Worm (Caenorhabditis elegans) whole organism, L3 larva: ENCODE data around the gene F23F1.6.

Experiments used
- R02D3.7 ChIP-seq: fragments of 150-350 bp; optimal IDR thresholded peaks from 2 replicates; lab custom pipeline; 2014; ENCODE audit warnings: missing biosample characterization, missing genetic modification characterization
- ama-1 ChIP-seq: fragments of 150-350 bp; optimal IDR thresholded peaks from 2 replicates; lab custom pipeline; 2018
- ceh-16 ChIP-seq: sonication (generic microtip); optimal IDR thresholded peaks from 2 replicates; lab custom pipeline; 2017; ENCODE audit warnings: missing biosample characterization, missing genetic modification characterization
- ceh-28 ChIP-seq: fragments of 150-350 bp; optimal IDR thresholded peaks from 2 replicates; lab custom pipeline; 2014; ENCODE audit warnings: missing biosample characterization, missing genetic modification reagents, missing genetic modification characterization
- daf-12 ChIP-seq: fragments of 150-350 bp; optimal IDR thresholded peaks from 2 replicates; lab custom pipeline; 2014; ENCODE audit warnings: missing biosample characterization, missing genetic modification reagents, missing genetic modification characterization
- egl-5 ChIP-seq: fragments of 150-350 bp; optimal IDR thresholded peaks from 2 replicates; lab custom pipeline; 2017; ENCODE audit warnings: missing biosample characterization, missing genetic modification reagents, missing genetic modification characterization, inconsistent platforms
- elt-2 ChIP-seq: sonication (generic microtip); optimal IDR thresholded peaks from 2 replicates; lab custom pipeline; 2016; ENCODE audit warnings: missing genetic modification reagents, mild to moderate bottlenecking, missing genetic modification characterization, missing compliant biosample characterization
- eor-1 ChIP-seq, 2 experiments: fragments of 150-350 bp; optimal IDR thresholded peaks; 2 replicates each; lab custom pipeline; 2014 to 2018; ENCODE audit warnings: missing biosample characterization in 2 of 2, missing genetic modification characterization in 2 of 2
- fkh-2 ChIP-seq: fragments of 150-350 bp; optimal IDR thresholded peaks from 2 replicates; lab custom pipeline; 2014; ENCODE audit warnings: missing biosample characterization, missing genetic modification reagents, missing genetic modification characterization
- fos-1 ChIP-seq: fragments of 150-350 bp; optimal IDR thresholded peaks from 2 replicates; lab custom pipeline; 2014; ENCODE audit warnings: missing biosample characterization, missing genetic modification characterization
- hmg-11 ChIP-seq: sonication (generic microtip); optimal IDR thresholded peaks from 2 replicates; lab custom pipeline; 2016; ENCODE audit warnings: missing genetic modification characterization, missing compliant biosample characterization
- jun-1 ChIP-seq: fragments of 150-350 bp; optimal IDR thresholded peaks from 2 replicates; lab custom pipeline; 2014; ENCODE audit warnings: missing biosample characterization, missing genetic modification reagents, missing genetic modification characterization
- lin-15B ChIP-seq: fragments of 150-350 bp; optimal IDR thresholded peaks from 2 replicates; lab custom pipeline; 2014; ENCODE audit warnings: missing biosample characterization, missing genetic modification characterization
- lin-39 ChIP-seq: fragments of 150-350 bp; optimal IDR thresholded peaks from 2 replicates; lab custom pipeline; 2018; ENCODE audit warnings: missing biosample characterization, missing genetic modification reagents, missing genetic modification characterization
- lsy-12 ChIP-seq: sonication (generic microtip); optimal IDR thresholded peaks from 2 replicates; lab custom pipeline; 2016; ENCODE audit warnings: mild to moderate bottlenecking, missing genetic modification characterization, missing compliant biosample characterization
- mdl-1 ChIP-seq: fragments of 150-350 bp; optimal IDR thresholded peaks from 2 replicates; lab custom pipeline; 2014; ENCODE audit warnings: missing biosample characterization, missing genetic modification characterization
- mml-1 ChIP-seq: fragments of 150-350 bp; sonication (generic microtip); optimal IDR thresholded peaks from 3 replicates; lab custom pipeline; 2014; ENCODE audit warnings: missing biosample characterization, missing genetic modification characterization
- nfya-1 ChIP-seq: sonication (generic microtip); optimal IDR thresholded peaks from 2 replicates; lab custom pipeline; 2017; ENCODE audit warnings: missing genetic modification characterization, mild to moderate bottlenecking, missing compliant biosample characterization, antibody characterized with exemption, moderate library complexity; ENCODE audit not compliant: insufficient read depth
- nhr-11 ChIP-seq: fragments of 150-350 bp; optimal IDR thresholded peaks from 2 replicates; lab custom pipeline; 2014; ENCODE audit warnings: missing biosample characterization, missing genetic modification characterization
- nhr-12 ChIP-seq: fragments of 150-350 bp; optimal IDR thresholded peaks from 2 replicates; lab custom pipeline; 2014; ENCODE audit warnings: missing biosample characterization, missing genetic modification characterization
- nhr-23 ChIP-seq: fragments of 150-350 bp; optimal IDR thresholded peaks from 2 replicates; lab custom pipeline; 2014; ENCODE audit warnings: missing biosample characterization, missing genetic modification reagents, missing genetic modification characterization
- nhr-28 ChIP-seq: fragments of 150-350 bp; optimal IDR thresholded peaks from 2 replicates; lab custom pipeline; 2014; ENCODE audit warnings: missing biosample characterization, missing genetic modification characterization
- nhr-43 ChIP-seq: sonication (generic microtip); optimal IDR thresholded peaks from 2 replicates; lab custom pipeline; 2016; ENCODE audit warnings: mild to moderate bottlenecking, missing genetic modification characterization, missing compliant biosample characterization; ENCODE audit not compliant: poor library complexity, severe bottlenecking
- nhr-77 ChIP-seq: fragments of 150-350 bp; optimal IDR thresholded peaks from 2 replicates; lab custom pipeline; 2014; ENCODE audit warnings: missing biosample characterization, missing genetic modification characterization
- pha-4 ChIP-seq: fragments of 150-350 bp; optimal IDR thresholded peaks from 2 replicates; lab custom pipeline; 2014; ENCODE audit warnings: missing biosample characterization, missing genetic modification reagents, missing genetic modification characterization
- sea-2 ChIP-seq: fragments of 150-350 bp; sonication (generic microtip); optimal IDR thresholded peaks from 4 replicates; lab custom pipeline; 2014; ENCODE audit warnings: missing biosample characterization, missing genetic modification reagents, missing genetic modification characterization
- snpc-4 ChIP-seq: fragments of 150-350 bp; optimal IDR thresholded peaks from 2 replicates; lab custom pipeline; 2014; ENCODE audit warnings: missing biosample characterization, missing genetic modification characterization
- tbx-2 ChIP-seq: sonication (generic microtip); optimal IDR thresholded peaks from 2 replicates; lab custom pipeline; 2016; ENCODE audit warnings: mild to moderate bottlenecking, missing genetic modification characterization, missing compliant biosample characterization
- unc-39 ChIP-seq: sonication (generic microtip); optimal IDR thresholded peaks from 4 replicates; lab custom pipeline; 2017; ENCODE audit warnings: missing biosample characterization, missing genetic modification characterization
- unc-62 ChIP-seq: fragments of 150-350 bp; sonication (generic microtip); optimal IDR thresholded peaks from 4 replicates; lab custom pipeline; 2014; ENCODE audit warnings: missing biosample characterization, missing genetic modification reagents, missing genetic modification characterization

Gene F23F1.6

ce11 chrII:4793-5192 lies 32.3 kb downstream of the F23F1.6 start:
- no peak for TF ChIP-seq eor-1 (tag; optimal IDR thresholded peaks at IDR 0.05; lab: Kevin White, UChicago)
- no peak for TF ChIP-seq pha-4 (tag; lab: Kevin White, UChicago)
- no peak for TF ChIP-seq nhr-28 (tag; lab: Kevin White, UChicago)
- no peak for TF ChIP-seq mdl-1 (tag; lab: Kevin White, UChicago)
- TF ChIP-seq elt-2 (tag; lab: Kevin White, UChicago), result no peak
- no peak for TF ChIP-seq lsy-12 (tag; lab: Kevin White, UChicago)
- no peak for TF ChIP-seq nhr-77
- no peak for TF ChIP-seq sea-2 (GFP tag; lab: Kevin White, UChicago)
- no peak for TF ChIP-seq ceh-16 (tag; lab: Kevin White, UChicago)
- TF ChIP-seq, all 47 proteins: peak for 0

ce11 chrII:1334-1898 lies 35.7 kb downstream of the F23F1.6 start, which contains the start of gene 2L52.1:
Gene 2L52.1, plus strand, starts transcription at chrII:1848.
- TF ChIP-seq nfya-1 (tag; lab: Kevin White, UChicago) (peak; percentile 59), egl-5 (peak; percentile 43), tbx-2 (tag; lab: Kevin White, UChicago) (no peak), hmg-11 (tag; lab: Kevin White, UChicago) (peak; percentile 9), ceh-28 (tag; lab: Kevin White, UChicago) (peak; percentile 5), lsy-12 (tag; lab: Kevin White, UChicago) (no peak), daf-12 (tag; lab: Kevin White, UChicago) (no peak), lin-39 (tag; lab: Kevin White, UChicago) (peak; percentile 56)
- TF ChIP-seq, all 47 proteins: peak for 5

- TF ChIP-seq ama-1 (lab: Kevin White, UChicago) (no peak), daf-12 (tag; lab: Kevin White, UChicago) (no peak), egl-5 (no peak), R02D3.7 (tag; lab: Kevin White, UChicago) (no peak), mml-1 (tag; lab: Kevin White, UChicago) (no peak), lin-15B (no peak), nhr-12 (tag; lab: Kevin White, UChicago) (no peak), nhr-43 (no peak), nhr-23 (no peak), snpc-4 (no peak), elt-2 (tag; lab: Kevin White, UChicago) (no peak), fkh-2 (tag; lab: Kevin White, UChicago) (no peak), tbx-2 (tag; lab: Kevin White, UChicago) (no peak), jun-1 (tag; lab: Kevin White, UChicago) (no peak), fos-1 (tag; lab: Kevin White, UChicago) (no peak), lsy-12 (tag; lab: Kevin White, UChicago) (no peak), unc-62 (GFP tag; lab: Kevin White, UChicago) (no peak), hmg-11 (tag; lab: Kevin White, UChicago) (no peak), unc-39 (tag; lab: Kevin White, UChicago) (no peak), nhr-11 (tag; lab: Kevin White, UChicago) (no peak)
- TF ChIP-seq, all 47 proteins: peak for 0
These were observed 36.5 kb downstream of the F23F1.6 start for ce11 chrII:586-985.
